Fruit fly (Drosophila melanogaster) whole organism, prepupa: Measurements from ENCODE around the gene up.

Source experiments
- Blimp-1 ChIP-seq: fragments of 200-800 bp; sonication (Bioruptor generic); optimal IDR thresholded peaks from 3 replicates; lab custom pipeline; 2017; ENCODE audit warnings: missing biosample characterization, missing genetic modification characterization, mild to moderate bottlenecking, moderate library complexity, missing genetic modification reagents
- CG10631 ChIP-seq: fragments of 200-800 bp; sonication (Bioruptor generic); optimal IDR thresholded peaks from 2 replicates; lab custom pipeline; 2016; ENCODE audit warnings: missing biosample characterization, missing genetic modification characterization
- CG10669 ChIP-seq: fragments of 200-800 bp; sonication (Bioruptor generic); optimal IDR thresholded peaks from 3 replicates; lab custom pipeline; 2018; ENCODE audit warnings: missing biosample characterization, mild to moderate bottlenecking, missing genetic modification characterization, moderate library complexity
- CG11294 ChIP-seq: fragments of 200-800 bp; sonication (Bioruptor generic); IDR thresholded peaks from 2 replicates; pipeline ENCODE4 v1.3.6; 2022; ENCODE audit warnings: missing biosample characterization, missing genetic modification characterization
- CG15336 ChIP-seq: fragments of 200-800 bp; sonication (Bioruptor generic); IDR thresholded peaks from 2 replicates; pipeline ENCODE4 v1.3.6; 2022; ENCODE audit warnings: missing biosample characterization, missing genetic modification characterization
- CG1621 ChIP-seq: fragments of 200-800 bp; sonication (Bioruptor generic); optimal IDR thresholded peaks from 3 replicates; lab custom pipeline; 2018; ENCODE audit warnings: missing biosample characterization, mild to moderate bottlenecking, missing genetic modification characterization
- CG16779 ChIP-seq: fragments of 200-800 bp; sonication (Bioruptor generic); optimal IDR thresholded peaks from 3 replicates; lab custom pipeline; 2017; ENCODE audit warnings: missing biosample characterization, mild to moderate bottlenecking, missing genetic modification characterization
- CG3032 ChIP-seq: fragments of 200-800 bp; optimal IDR thresholded peaks from 2 replicates; lab custom pipeline; 2019; ENCODE audit warnings: missing biosample characterization, mild to moderate bottlenecking, missing genetic modification characterization, moderate library complexity
- CG31627 ChIP-seq: fragments of 200-800 bp; sonication (Bioruptor generic); optimal IDR thresholded peaks from 3 replicates; lab custom pipeline; 2016; ENCODE audit warnings: missing biosample characterization, missing genetic modification characterization
- CG32006 ChIP-seq: fragments of 200-800 bp; sonication (Bioruptor generic); optimal IDR thresholded peaks from 3 replicates; lab custom pipeline; 2017; ENCODE audit warnings: missing biosample characterization, mild to moderate bottlenecking, missing genetic modification characterization
- CG34406 ChIP-seq: fragments of 200-800 bp; sonication (Bioruptor generic); optimal IDR thresholded peaks from 3 replicates; lab custom pipeline; 2016; ENCODE audit warnings: missing biosample characterization, missing genetic modification characterization
- CG3919 ChIP-seq: fragments of 200-800 bp; sonication (Bioruptor generic); optimal IDR thresholded peaks from 3 replicates; lab custom pipeline; 2016; ENCODE audit warnings: missing biosample characterization, missing genetic modification characterization
- CG6163 ChIP-seq: fragments of 200-800 bp; sonication (Bioruptor generic); IDR thresholded peaks from 3 replicates; pipeline ENCODE4 v1.3.6; 2022; ENCODE audit warnings: missing biosample characterization, missing genetic modification characterization
- CG6276 ChIP-seq: fragments of 200-800 bp; sonication (Bioruptor generic); optimal IDR thresholded peaks from 2 replicates; lab custom pipeline; 2017; ENCODE audit warnings: missing biosample characterization, mild to moderate bottlenecking, missing genetic modification characterization
- CG6792 ChIP-seq: fragments of 200-800 bp; sonication (Bioruptor generic); optimal IDR thresholded peaks from 3 replicates; lab custom pipeline; 2016; ENCODE audit warnings: missing biosample characterization, missing genetic modification characterization
- CG6808 ChIP-seq: fragments of 200-800 bp; sonication (Bioruptor generic); optimal IDR thresholded peaks from 3 replicates; lab custom pipeline; 2017; ENCODE audit warnings: missing biosample characterization, missing genetic modification characterization, mild to moderate bottlenecking, moderate library complexity, missing genetic modification reagents
- CG6854 ChIP-seq: fragments of 200-800 bp; sonication (Bioruptor generic); optimal IDR thresholded peaks from 2 replicates; lab custom pipeline; 2017; ENCODE audit warnings: missing biosample characterization, mild to moderate bottlenecking, missing genetic modification characterization
- CG7368 ChIP-seq: fragments of 200-800 bp; sonication (Bioruptor generic); optimal IDR thresholded peaks from 3 replicates; lab custom pipeline; 2016; ENCODE audit warnings: missing biosample characterization, missing genetic modification characterization
- CG8119 ChIP-seq: fragments of 200-800 bp; sonication (Bioruptor generic); IDR thresholded peaks from 3 replicates; pipeline ENCODE4 v1.3.6; 2022; ENCODE audit warnings: missing biosample characterization, missing genetic modification characterization
- CG8319 ChIP-seq: fragments of 200-800 bp; sonication (Bioruptor generic); optimal IDR thresholded peaks from 3 replicates; lab custom pipeline; 2016; ENCODE audit warnings: missing biosample characterization, missing genetic modification characterization
- CG9139 ChIP-seq: fragments of 200-800 bp; sonication (Bioruptor generic); optimal IDR thresholded peaks from 3 replicates; lab custom pipeline; 2017; ENCODE audit warnings: missing biosample characterization, mild to moderate bottlenecking, missing genetic modification characterization
- Eip75B ChIP-seq: fragments of 200-800 bp; sonication (Bioruptor generic); optimal IDR thresholded peaks from 3 replicates; lab custom pipeline; 2016; ENCODE audit warnings: missing biosample characterization, missing genetic modification characterization
- Eip78C ChIP-seq: fragments of 200-800 bp; sonication (Bioruptor generic); peaks from one replicate; lab custom pipeline; 2016; ENCODE audit warnings: missing biosample characterization, missing genetic modification characterization
- Eip93F ChIP-seq: fragments of 200-800 bp; sonication (Bioruptor generic); optimal IDR thresholded peaks from 2 replicates; lab custom pipeline; 2016; ENCODE audit warnings: missing biosample characterization, mild to moderate bottlenecking, missing genetic modification characterization
- Ets96B ChIP-seq: fragments of 200-800 bp; optimal IDR thresholded peaks from 2 replicates; lab custom pipeline; 2019; ENCODE audit warnings: missing biosample characterization, mild to moderate bottlenecking, missing genetic modification characterization, moderate library complexity
- Gug ChIP-seq: fragments of 200-800 bp; sonication (Bioruptor generic); IDR thresholded peaks from 2 replicates; pipeline ENCODE4 v1.3.6; 2022; ENCODE audit warnings: missing biosample characterization, missing genetic modification characterization
- Hr4 ChIP-seq: fragments of 200-800 bp; sonication (Bioruptor generic); optimal IDR thresholded peaks from 3 replicates; lab custom pipeline; 2016; ENCODE audit warnings: missing biosample characterization, missing genetic modification characterization
- Lpt ChIP-seq: fragments of 200-800 bp; sonication (Bioruptor generic); optimal IDR thresholded peaks from 3 replicates; lab custom pipeline; 2016; ENCODE audit warnings: missing biosample characterization, missing genetic modification characterization
- Met ChIP-seq: fragments of 200-800 bp; sonication (Bioruptor generic); optimal IDR thresholded peaks from 3 replicates; lab custom pipeline; 2016; ENCODE audit warnings: missing biosample characterization, missing genetic modification characterization
- Sox14 ChIP-seq: fragments of 200-800 bp; sonication (Bioruptor generic); optimal IDR thresholded peaks from 3 replicates; lab custom pipeline; 2016; ENCODE audit warnings: missing biosample characterization, missing genetic modification characterization
- achi ChIP-seq: fragments of 200-800 bp; sonication (Bioruptor generic); optimal IDR thresholded peaks from 3 replicates; lab custom pipeline; 2016; ENCODE audit warnings: missing biosample characterization, missing genetic modification characterization
- acj6 ChIP-seq: fragments of 200-800 bp; sonication (Bioruptor generic); optimal IDR thresholded peaks from 3 replicates; lab custom pipeline; 2016; ENCODE audit warnings: missing biosample characterization, missing genetic modification characterization
- dac ChIP-seq: fragments of 200-800 bp; sonication (Bioruptor generic); optimal IDR thresholded peaks from 2 replicates; lab custom pipeline; 2017; ENCODE audit warnings: missing biosample characterization, mild to moderate bottlenecking, missing genetic modification characterization
- dsx ChIP-seq: fragments of 200-800 bp; optimal IDR thresholded peaks from 3 replicates; lab custom pipeline; 2019; ENCODE audit warnings: missing biosample characterization, mild to moderate bottlenecking, missing genetic modification characterization, moderate library complexity; ENCODE audit not compliant: poor library complexity, severe bottlenecking
- eg ChIP-seq: fragments of 200-800 bp; sonication (Bioruptor generic); IDR thresholded peaks from 3 replicates; pipeline ENCODE4 v1.3.6; 2022; ENCODE audit warnings: missing biosample characterization, missing genetic modification characterization
- esn ChIP-seq: fragments of 200-800 bp; sonication (Bioruptor generic); optimal IDR thresholded peaks from 2 replicates; lab custom pipeline; 2016; ENCODE audit warnings: missing biosample characterization, mild to moderate bottlenecking, missing genetic modification characterization, moderate library complexity
- fd85E ChIP-seq: fragments of 200-800 bp; sonication (Bioruptor generic); optimal IDR thresholded peaks from 3 replicates; lab custom pipeline; 2016; ENCODE audit warnings: missing biosample characterization, missing genetic modification characterization
- lz ChIP-seq: fragments of 200-800 bp; sonication (Bioruptor generic); optimal IDR thresholded peaks from 3 replicates; lab custom pipeline; 2016; ENCODE audit warnings: missing biosample characterization, missing genetic modification characterization
- net ChIP-seq: fragments of 200-800 bp; sonication (Bioruptor generic); optimal IDR thresholded peaks from 3 replicates; lab custom pipeline; 2016; ENCODE audit warnings: missing biosample characterization, missing genetic modification characterization
- salr ChIP-seq, 2 experiments: fragments of 200-800 bp; sonication (Bioruptor generic); optimal IDR thresholded peaks; 3 replicates each; lab custom pipeline; 2016 to 2018; ENCODE audit warnings: missing biosample characterization in 2 of 2, missing genetic modification characterization in 2 of 2, mild to moderate bottlenecking in 1 of 2
- ss ChIP-seq, 2 experiments: fragments of 200-800 bp; sonication (Bioruptor generic); optimal IDR thresholded peaks; 2 replicates in 1 of 2; 3 replicates in 1 of 2; lab custom pipeline; 2017 to 2018; ENCODE audit warnings: mild to moderate bottlenecking in 2 of 2, missing biosample characterization in 2 of 2, missing genetic modification characterization in 2 of 2, moderate library complexity in 1 of 2
- svp ChIP-seq: fragments of 200-800 bp; sonication (Bioruptor generic); peaks from one replicate; lab custom pipeline; 2016; ENCODE audit warnings: missing biosample characterization, missing genetic modification characterization
- vri ChIP-seq: fragments of 200-800 bp; sonication (Bioruptor generic); optimal IDR thresholded peaks from 3 replicates; lab custom pipeline; 2016; ENCODE audit warnings: missing biosample characterization, mild to moderate bottlenecking, missing genetic modification characterization

The up gene

DNA sequence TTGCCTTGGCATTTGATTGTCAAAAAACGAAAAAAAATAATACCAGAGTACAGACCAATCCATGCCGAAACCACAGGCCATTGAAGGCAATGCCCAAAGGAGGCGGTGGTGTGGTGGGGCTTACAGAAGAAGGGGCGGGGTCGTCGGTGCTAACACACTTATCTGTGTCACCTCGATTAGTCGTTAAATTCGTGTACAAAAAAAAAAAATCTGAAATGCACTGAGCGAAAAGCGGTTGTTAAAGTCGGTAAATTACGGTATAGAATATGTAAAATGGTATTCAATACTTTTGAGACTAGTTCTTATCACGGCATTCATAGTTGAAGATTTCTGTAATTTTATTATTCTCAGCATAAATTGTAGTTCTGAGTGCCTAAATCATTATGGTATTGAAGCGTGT lies 41.6 kb upstream of the up start (continued):
- TF ChIP-seq CG10669 (GFP tag; lab: Kevin White, UChicago): peak; percentile 61
- no peak for TF ChIP-seq fd85E
- peak; percentile 62 for TF ChIP-seq Eip75B (GFP tag; lab: Kevin White, UChicago)
- peak; percentile 42 for TF ChIP-seq vri
- TF ChIP-seq Blimp-1 (GFP tag; lab: Kevin White, UChicago): no peak
- TF ChIP-seq CG11294: 0 out of 2 replicates have a peak, but pooled peaks have one; percentile 33
- no peak for TF ChIP-seq CG6808 (GFP tag; lab: Kevin White, UChicago)
- TF ChIP-seq CG6163 (GFP tag; lab: Robert Waterston, UW): peak; percentile 75

DNA sequence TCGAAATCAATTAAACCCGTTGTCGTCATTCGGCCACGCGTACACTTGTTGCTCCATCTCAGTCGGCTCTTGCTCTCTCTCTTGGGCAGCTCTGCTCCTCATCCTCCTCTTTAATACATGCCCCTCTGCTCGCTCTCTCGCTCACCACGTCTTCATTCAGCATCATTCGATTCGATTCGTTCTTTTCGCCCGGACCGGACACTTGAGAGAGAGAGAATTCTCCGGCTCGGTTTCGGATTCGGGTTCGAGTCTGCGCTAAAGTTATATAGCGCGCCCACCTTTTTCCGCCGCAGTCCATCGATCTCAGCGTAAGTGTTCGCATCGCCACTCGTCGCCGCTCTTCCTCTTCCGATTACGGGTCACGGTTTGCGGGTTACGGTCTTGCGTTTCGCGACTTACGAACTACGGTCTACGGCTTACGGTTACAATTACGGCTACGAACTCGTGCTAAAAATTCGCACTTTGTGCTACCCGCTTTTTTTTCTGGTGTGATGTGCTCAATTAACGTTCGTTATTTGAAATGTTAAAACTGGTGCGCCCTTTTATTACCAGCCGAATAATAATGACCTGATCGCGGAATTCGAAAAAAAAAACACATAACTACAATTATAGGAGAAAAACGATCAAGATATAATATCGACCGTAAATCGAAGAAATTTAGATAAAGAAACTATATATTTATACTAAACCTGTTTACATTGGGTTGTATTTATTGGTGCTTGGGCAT lies 39.7 kb upstream of the up start:
- TF ChIP-seq CG10669 (GFP tag; lab: Kevin White, UChicago) (no peak), CG32006 (GFP tag; lab: Kevin White, UChicago) (no peak), dac (GFP tag; lab: Kevin White, UChicago) (no peak), CG7368 (no peak), CG6792 (GFP tag; lab: Kevin White, UChicago) (no peak), vri (peak; percentile 45), CG11294 (no peak), eg (peak; percentile 50; the same call in 1 of the 3 replicates), CG6163 (GFP tag; lab: Robert Waterston, UW) (0 out of 3 replicates have a peak, but pooled peaks have one; percentile 25), CG6276 (GFP tag; lab: Kevin White, UChicago) (no peak), ss (GFP tag; optimal IDR thresholded peaks at IDR 0.05; lab: Kevin White, UChicago) (peak in 1 of 2 experiments; percentile 31), dsx (GFP tag; lab: Kevin White, UChicago) (peak; percentile 8), salr (GFP tag; optimal IDR thresholded peaks at IDR 0.05; lab: Kevin White, UChicago) (peak in 1 of 2 experiments; percentile 32), acj6 (no peak), lz (GFP tag; lab: Kevin White, UChicago) (no peak), CG6854 (GFP tag; lab: Kevin White, UChicago) (peak; percentile 59), CG1621 (peak; percentile 100), Ets96B (tag; lab: Kevin White, UChicago) (no peak), CG8119 (no peak), CG9139 (peak; percentile 25), svp (GFP tag; lab: Kevin White, UChicago) (peak; percentile 92), Eip78C (peak; percentile 80), CG34406 (peak; percentile 12), CG15336 (GFP tag; lab: Robert Waterston, UW) (peak; percentile 48), CG16779 (tag; lab: Kevin White, UChicago) (peak; percentile 42)
- TF ChIP-seq, all 60 proteins: peak for 14

DNA sequence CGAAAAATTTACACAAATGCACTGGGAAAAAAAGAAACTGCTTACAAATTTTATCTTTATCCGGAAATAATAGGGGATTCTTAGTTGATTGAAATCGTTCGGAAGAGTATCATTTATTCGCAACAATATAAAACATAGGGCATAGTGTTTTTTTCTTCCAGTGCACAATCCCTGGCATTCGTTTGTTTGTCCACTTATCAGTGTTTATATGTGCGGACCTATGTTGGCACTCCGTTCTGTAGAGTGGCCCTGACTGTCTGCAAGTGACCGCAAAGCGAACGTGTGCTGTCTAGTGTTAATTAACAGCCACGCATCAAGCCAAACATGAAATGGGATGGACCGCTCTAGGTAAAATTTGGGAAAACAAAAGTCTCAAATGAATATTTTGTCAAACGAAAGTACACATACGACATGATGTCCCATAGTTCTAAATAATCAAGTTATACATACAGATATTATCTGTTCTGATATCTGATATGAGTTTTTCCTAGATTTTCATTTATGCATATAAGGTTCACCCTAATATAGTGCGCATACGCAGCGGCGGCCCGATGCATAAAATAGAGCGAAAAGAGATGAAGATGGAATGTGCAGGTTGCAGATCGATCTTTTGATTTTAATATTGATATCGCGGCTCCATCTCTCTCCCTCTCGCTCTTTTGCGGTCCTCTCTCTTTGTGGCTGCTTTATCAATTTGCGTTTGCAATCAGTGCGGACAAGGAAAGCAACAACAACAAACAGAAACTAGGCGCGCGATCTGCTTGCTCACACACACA lies 38.9 kb upstream of the up start:
- TF ChIP-seq CG8319 (peak; percentile 68), Met (GFP tag; lab: Kevin White, UChicago) (peak; percentile 72), CG15336 (GFP tag; lab: Robert Waterston, UW) (peak; percentile 91), Eip78C (peak; percentile 93), eg (peak; percentile 93), Hr4 (peak; percentile 91), CG34406 (peak; percentile 75), Sox14 (GFP tag; lab: Kevin White, UChicago) (peak; percentile 76), Gug (GFP tag; lab: Robert Waterston, UW) (peak; percentile 64), CG10669 (GFP tag; lab: Kevin White, UChicago) (peak; percentile 84), CG9139 (peak; percentile 62), svp (GFP tag; lab: Kevin White, UChicago) (peak; percentile 18), CG31627 (peak; percentile 81), dsx (GFP tag; lab: Kevin White, UChicago) (peak; percentile 74), Eip93F (GFP tag; lab: Kevin White, UChicago) (no peak), CG6276 (GFP tag; lab: Kevin White, UChicago) (peak; percentile 90), acj6 (peak; percentile 85), CG3032 (tag; lab: Kevin White, UChicago) (peak; percentile 79), CG6163 (GFP tag; lab: Robert Waterston, UW) (peak; percentile 87), net (peak; percentile 86), Lpt (GFP tag; lab: Kevin White, UChicago) (peak; percentile 75), achi (GFP tag; lab: Kevin White, UChicago) (peak; percentile 85), CG10631 (peak; percentile 86), esn (GFP tag; lab: Kevin White, UChicago) (peak; percentile 86), CG3919 (GFP tag; lab: Kevin White, UChicago) (peak; percentile 87), lz (GFP tag; lab: Kevin White, UChicago) (peak; percentile 78)
